Fruit fly (Drosophila melanogaster): Measurements from ENCODE around the gene Osi24.
"Not testable (repeated sequence)": the region's sequence is repeated elsewhere in the genome, so short reads cannot be mapped to it uniquely, and the experiment has no call there.

DNA sequence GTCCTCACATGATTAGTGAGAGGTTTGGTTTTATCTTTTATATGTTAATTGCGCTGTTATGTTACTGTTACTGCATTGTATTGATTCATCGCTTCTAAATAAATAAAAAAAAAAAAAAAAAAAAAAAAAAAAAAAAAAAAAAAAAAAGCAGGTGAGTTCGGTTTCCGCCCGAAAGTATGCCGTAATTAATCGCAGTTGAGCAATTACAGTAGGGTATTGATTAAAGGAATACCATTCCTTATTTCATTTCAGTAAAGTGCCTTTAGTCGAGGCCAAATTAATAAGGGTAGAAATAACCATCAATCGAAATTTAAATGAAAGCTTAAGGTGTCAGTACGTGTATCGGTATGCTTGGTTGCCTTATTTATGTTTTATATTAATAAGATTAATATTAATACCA is 7.7 kb downstream of the Osi24 start:
- TF ChIP-seq dan (GFP tag; IDR thresholded peaks at IDR 0.05); Ssrp (tag; optimal IDR thresholded peaks at IDR 0.05); Hr3 (GFP tag; optimal IDR thresholded peaks at IDR 0.05); CHES-1-like (GFP tag; optimal IDR thresholded peaks at IDR 0.05); Atf-2 (GFP tag; optimal IDR thresholded peaks at IDR 0.05); peb (GFP tag; IDR thresholded peaks at IDR 0.05); CG8944 (GFP tag; optimal IDR thresholded peaks at IDR 0.05): not testable (repeated sequence)
